Fruit fly (Drosophila melanogaster) whole organism, larva: ENCODE measurements around the gene blp.
"Not testable (repeated sequence)": the region's sequence is repeated elsewhere in the genome, so short reads cannot be mapped to it uniquely, and the experiment has no call there.

Experiments
- noc ChIP-seq: fragments of 200-800 bp; sonication (Bioruptor generic); optimal IDR thresholded peaks from 3 replicates; lab custom pipeline; 2019; ENCODE audit warnings: missing biosample characterization, mild to moderate bottlenecking, missing genetic modification characterization, moderate library complexity

blp gene

DNA sequence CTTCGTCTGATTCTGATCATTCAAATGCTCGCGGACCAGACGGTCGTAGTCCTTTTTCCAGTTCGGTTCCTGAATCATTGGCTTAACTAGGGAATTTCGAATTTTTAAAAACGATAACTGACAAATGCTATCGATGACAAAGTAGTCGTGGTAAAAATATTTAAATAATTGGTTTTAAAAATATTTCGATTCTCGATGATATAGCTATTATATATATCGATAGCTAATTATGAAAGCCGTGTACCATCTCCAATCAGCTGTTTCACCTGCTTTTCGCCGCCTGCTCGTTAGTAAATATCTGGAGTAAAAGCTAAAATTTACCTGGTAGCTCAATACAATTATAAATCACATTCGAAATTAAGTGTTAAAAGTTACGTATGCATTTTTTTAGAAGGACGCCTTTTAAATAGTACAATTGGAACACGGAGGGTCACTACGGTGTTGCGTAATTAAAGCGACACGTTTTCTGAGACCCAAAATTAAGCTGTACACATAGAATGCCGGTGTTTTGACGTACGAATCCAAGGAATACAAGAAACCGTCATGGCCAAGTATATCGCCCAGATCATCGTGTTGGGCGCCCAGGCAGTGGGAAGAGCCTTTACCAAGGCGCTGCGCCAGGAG lies at the start of gene blp, which contains the start of gene CG5478:
Gene blp, plus strand, starts transcription at position 239 of the 624 bp plus-strand sequence.
Gene CG5478, minus strand, starts transcription at position 126 of the 624 bp plus-strand sequence.
- TF ChIP-seq noc (tag; lab: Kevin White, UChicago) = no peak

DNA sequence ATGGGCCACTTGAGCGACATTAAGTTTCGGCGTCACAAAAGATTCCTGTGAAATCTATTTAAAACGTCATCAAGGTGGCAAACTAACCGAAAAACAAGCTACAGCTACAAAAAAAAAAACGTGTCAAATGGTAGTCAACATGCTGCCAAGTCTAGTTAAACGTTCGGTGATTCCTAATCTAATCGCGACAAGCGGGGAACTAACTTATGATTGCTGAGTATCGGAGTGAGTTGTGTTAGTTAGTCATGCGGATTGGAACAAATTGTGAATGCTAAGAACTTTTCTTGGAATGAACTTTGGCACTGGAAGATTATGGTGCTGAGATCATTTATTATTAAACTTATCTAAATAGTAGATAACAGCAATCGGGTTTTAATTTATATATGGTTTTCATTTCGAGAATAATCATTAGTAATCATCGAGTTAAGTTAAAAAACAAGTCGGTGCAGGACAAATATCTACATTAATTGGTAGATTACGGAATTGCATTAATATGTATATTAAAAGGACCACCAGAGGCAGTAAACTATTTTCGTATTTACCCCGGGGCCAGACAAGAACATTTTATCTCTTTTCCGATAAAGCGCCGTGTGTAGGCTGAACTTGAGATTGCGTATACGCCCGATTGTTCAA lies 42.3 kb upstream of the blp start:
- TF ChIP-seq noc (tag; lab: Kevin White, UChicago) = no peak

DNA sequence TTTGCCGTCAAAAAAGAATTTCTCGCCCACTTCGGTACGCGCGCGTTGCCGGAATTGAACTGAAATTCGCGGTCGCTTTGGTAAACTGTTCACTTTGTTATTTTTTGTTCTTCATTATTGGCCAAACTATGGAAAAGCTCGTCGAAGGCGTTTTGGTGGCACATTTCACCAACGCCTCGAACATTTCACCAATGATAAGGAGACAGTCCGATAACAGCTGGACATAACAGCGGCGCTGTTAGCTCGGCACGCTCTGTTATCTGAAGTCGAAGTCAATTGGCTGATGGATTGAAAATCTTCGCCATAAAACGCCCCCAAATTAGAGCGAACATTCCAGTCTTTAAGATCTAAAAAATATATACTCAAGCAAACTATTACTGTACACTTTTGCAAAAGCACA lies 37.7 kb upstream of the blp start, which contains the start of gene CG14877:
Gene CG14877, minus strand, starts transcription at position 101 of the 400 bp plus-strand sequence.
- TF ChIP-seq noc (tag; lab: Kevin White, UChicago) = no peak

DNA sequence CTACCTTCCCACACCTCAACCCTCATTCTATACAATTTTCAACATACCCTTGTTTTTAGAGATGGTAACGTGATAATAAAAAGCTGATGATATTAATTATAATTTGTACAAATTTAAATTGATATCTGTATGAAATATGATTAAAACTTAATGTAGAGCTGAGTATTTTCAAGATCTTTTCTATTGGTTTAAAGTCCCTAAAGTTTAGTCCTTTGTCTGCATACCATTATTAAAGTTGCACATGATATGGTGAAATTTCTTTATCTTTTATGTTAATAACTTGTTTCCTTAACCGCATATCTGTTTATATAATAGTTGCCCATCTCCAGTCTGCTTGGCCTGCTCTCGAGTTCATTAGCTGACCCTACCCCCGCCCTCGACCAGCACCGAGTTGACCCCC lies 35.3 kb upstream of the blp start:
- peak; percentile 37 for TF ChIP-seq noc (tag; lab: Kevin White, UChicago)

DNA sequence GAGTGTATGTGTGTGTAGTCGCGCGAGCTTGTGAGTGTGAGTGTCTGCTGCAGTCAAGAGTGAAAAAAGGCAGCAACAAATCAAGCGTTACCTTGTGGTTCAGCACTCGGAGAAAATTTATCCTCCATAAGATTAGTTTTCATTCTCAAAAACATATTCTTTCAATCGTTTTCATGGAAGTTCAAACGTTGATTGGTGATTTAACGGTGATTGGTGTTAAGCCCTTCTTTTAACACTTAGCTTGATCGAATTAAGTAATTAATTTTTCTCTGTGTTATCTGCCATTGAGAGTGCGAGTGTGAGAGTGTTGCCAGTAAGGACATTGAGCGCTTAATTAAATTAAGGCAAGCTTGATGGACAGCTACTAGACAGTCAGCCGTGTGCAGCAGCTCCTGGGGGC lies 34.0 kb upstream of the blp start:
- TF ChIP-seq noc (tag; lab: Kevin White, UChicago) = no peak

DNA sequence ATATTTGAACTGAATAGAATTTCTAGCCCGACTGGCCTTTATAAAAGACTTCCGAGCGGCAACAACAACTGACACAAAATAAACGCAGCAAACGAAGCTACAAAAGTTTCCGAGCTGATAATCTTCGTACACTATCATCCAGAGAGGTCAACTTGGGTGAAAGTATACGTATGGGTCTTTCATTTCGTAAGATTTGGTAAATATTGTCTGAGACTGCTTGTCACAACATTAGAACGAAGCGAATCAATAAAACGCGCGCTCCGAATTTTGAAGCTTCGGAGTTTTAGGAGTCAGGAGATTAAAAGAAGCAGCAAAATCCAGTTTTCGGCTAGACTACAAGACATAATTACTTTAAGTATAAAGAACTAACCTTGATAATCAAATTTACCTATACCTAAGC lies 29.1 kb upstream of the blp start, which contains the start of gene glob1:
Gene glob1, minus strand, starts transcription at position 101 of the 400 bp plus-strand sequence.
- not testable (repeated sequence) for TF ChIP-seq noc (tag; lab: Kevin White, UChicago)

DNA sequence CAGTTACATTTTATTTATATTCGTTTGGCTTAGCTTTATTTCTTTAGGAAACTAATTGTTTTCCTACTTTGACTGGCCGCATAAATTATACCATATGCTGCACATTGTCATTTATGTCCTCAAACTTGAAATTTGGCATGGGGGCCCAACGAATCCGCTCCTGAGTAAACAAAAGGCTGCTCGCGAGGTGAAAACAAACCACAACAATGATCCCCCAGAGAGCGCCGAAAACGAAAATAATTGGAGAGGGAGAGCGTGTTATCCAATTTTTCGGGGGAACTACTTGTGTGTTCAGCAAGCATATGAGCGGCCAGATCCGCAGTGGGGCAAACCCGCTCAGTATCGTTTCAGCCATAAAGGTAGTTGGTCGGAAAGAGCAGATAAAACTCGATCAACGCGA lies 25.5 kb upstream of the blp start, which contains the start of gene EndoU:
Gene EndoU, plus strand, starts transcription at position 301 of the 400 bp plus-strand sequence.
- not testable (repeated sequence) for TF ChIP-seq noc (tag; lab: Kevin White, UChicago)

DNA sequence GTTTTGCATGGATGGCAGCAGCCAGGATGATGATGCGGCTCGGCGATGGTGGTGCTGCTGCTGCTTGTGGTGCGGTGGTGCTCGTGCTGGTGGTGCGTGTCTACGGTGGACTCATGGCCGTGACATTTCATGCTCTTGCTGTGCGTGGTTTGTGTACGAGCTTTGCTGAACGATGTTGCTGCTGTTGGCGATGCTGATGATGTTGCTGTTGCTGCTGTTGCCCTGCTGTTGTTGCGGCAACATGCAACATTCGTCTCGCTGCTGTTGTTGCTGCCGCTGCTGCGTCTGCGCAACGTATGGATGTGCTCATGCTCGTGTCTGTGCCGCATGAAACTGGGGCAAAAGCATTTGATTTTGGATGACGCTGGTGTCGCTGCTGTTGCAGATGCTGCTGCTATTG lies 20.4 kb upstream of the blp start:
- no peak for TF ChIP-seq noc (tag; lab: Kevin White, UChicago)

DNA sequence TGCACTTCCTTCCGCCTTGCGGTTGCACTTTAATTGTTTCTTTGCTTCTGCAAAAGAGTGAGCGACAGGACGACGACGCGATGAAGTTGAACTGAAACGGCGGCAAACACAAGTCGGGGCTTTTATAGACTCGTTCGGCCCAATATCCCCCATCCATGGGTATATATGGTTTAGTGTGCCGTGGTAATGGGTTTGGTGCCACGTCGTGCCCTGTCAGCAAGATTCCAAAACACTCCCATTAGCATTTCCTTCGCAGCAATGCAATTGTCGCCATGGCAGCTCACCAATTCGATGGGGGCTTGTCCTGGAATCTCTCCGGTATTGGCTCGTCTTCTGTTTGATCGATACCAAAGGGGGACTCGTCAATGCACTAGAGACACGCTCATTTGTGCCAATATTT lies 15.7 kb upstream of the blp start, which contains the start of gene CG45105:
Gene CG45105, minus strand, starts transcription at position 101 of the 400 bp plus-strand sequence.
- no peak for TF ChIP-seq noc (tag; lab: Kevin White, UChicago)

DNA sequence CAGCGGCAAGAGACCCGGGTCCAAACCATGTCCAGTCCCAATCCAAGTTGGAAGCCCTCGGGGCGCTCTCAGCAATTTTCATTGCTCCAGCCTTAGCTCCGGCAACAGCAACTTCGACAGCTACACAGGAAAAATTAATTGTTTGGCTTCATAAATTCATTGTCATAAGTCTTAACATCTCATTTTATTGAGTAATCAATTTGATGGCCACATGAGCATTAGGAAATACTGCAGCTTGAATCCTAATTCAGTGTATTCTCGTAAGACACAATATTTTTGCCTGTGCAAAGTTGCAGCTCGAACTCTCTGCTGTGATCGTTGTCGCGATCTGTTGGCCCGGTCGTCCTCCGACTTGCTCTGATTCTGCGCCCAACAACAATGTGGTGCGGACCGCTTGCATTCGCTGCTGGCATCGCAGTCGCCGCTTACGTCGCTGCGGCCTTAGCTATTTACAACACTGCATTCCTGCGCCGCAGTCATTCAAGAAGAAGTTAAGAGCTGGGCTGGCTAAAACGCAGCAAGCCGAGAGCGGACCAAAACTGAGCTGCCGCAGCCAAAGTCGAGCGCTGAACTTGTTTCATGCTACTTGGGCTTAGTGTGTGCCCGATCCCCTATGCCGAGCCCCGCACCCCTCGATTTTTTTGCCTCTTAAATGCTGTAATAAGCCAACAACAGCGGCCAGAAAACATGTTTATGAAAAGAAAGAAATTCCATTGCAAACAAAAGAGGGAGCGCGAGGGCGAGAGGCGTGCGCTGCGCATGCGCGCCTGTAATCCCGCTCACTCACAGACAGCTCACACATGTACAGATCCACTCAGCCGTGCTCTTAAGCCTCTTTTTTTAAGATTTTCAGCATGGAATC lies 14.0 kb upstream of the blp start:
- no peak for TF ChIP-seq noc (tag; lab: Kevin White, UChicago)

DNA sequence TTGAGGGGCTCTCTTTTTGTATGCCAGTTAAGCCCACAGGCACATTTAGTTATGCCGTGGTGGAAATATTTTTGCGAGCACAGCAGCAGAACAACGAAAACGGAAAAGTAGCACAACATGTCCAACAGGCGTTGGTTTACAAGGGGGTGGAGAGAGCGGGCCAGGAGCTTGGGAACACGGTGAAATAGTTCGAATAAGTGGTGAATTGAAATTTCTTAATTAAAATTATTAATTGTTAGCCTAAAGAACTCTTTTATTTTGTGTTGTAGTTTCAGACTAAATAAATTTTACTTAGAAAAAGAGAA lies 13.5 kb upstream of the blp start:
- no peak for TF ChIP-seq noc (tag; lab: Kevin White, UChicago)

DNA sequence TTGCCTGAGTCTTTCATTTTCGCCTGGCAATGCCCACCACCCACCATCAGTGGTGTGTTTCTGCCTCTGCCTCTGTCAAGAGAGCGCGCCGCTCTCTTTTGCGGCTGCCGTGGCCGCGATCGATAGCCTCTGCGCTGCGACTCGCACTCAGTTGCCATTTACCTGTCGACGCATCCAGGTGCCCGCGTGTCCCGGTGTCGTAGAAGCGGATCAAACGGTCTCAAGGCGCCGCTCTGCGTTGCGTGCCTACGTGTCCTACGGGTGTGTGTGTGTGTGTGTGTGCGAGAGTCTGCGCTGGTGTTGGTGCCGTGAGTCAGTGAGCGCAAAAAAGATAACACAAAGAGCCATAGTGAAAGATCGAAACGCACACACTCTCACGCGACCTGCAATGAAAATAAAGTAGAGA lies 12.9 kb upstream of the blp start, which contains the start of gene Fbxl7:
Gene Fbxl7, plus strand, starts transcription at position 148 of the 406 bp plus-strand sequence.
- no peak for TF ChIP-seq noc (tag; lab: Kevin White, UChicago)

DNA sequence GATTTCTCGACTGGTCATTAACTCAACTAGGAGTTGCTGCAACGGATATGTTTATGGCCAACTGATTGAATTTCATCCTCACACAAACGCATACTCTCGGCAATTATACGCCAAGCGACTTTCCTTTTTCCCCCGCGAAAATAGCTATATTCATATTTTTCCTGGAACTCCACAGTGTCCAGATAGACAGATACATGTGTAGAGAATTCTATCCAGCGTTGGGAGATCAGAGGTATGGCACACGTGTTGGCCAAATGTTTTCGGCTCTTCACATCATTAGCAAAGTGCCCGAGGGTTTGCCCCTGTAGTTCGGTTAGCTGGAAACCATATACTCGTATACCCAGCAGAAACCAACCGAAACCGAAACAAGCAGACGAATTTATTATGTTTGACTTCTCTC lies 11.9 kb upstream of the blp start:
- TF ChIP-seq noc (tag; lab: Kevin White, UChicago) = no peak

DNA sequence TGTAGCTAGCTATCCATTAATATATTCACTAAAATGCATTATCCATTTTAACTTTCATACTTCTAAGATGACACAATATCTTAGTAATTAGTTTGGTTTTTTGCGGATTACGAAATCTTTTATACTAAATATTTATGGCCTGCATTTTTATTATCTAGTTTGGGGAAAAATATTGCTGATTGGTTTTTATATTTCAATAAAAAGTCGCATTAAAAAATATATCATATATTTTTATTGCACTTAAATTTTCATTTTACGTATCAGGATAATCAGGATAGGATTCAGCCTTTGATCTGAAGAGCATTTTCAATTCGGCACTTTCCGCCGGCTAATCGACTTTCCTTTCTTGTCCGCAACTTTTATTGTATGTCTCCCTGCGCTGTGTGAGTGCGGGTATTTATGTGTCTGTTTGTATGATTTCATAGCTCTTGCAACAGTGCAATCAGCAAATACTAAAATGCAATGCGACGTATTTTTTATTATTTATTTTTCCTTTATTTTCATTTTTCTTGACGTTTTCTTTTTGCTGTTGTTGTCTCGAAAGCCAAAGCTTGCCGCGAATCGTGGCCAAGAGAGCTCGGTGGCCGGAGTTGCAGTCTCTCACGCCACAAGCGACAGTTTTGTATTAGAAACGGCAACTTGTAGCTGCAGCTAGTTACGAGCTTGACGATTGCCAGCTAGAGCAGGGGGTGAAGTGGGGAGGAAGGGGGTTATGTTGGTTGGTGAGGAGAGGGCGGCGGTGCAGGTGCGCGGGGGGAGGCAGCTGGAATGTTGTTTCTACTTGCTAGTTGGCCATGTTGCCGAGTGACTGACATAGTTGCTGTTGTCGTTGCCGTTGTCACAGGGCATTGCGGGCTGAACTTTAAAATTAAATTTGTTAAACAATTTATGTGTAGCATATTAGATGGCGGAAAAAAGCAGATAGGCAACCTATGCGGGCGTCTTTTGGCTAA lies 10.7 kb upstream of the blp start:
- TF ChIP-seq noc (tag; lab: Kevin White, UChicago) = no peak

DNA sequence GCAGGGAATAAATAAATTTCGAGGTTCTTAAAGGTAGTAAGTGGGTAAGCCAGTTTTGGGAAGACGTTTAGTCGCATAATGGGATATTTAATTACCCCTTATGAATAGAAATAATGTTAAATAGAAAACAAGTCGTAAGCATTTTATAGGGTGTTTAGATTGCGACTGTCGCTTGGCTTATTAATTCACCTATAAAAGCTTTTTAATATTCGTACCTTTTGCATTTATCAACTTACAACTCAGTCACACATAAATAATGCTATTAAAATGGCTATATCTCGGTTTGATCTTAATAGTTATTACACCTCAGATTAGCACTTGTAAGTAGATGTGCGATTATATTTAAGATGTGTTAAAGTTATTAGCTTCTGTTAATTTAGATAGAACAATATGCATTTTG lies 8.3 kb upstream of the blp start, which contains the start of gene CG34276:
Gene CG34276, plus strand, starts transcription at position 301 of the 400 bp plus-strand sequence.
- TF ChIP-seq noc (tag; lab: Kevin White, UChicago) = no peak
